Worm (Caenorhabditis elegans): ENCODE data around the gene golg-2.

ce11 chrII:5069525-5069924, 29.6 kb upstream of the golg-2 start, which contains the start of gene idpb-2:
- TF ChIP-seq unc-62 (GFP tag; optimal IDR thresholded peaks at IDR 0.05) (no peak), mdl-1 (tag; optimal IDR thresholded peaks at IDR 0.05) (no peak), snpc-4 (tag; optimal IDR thresholded peaks at IDR 0.05) (no peak), zag-1 (tag; optimal IDR thresholded peaks at IDR 0.05) (no peak), elt-3 (tag; optimal IDR thresholded peaks at IDR 0.05) (no peak)

Data from whole organism, L2 larva.